Worm (Caenorhabditis elegans) whole organism, L4/young adult: Measurements from ENCODE around the gene rev-1.

ENCODE experiments used
- W03F9.2 ChIP-seq: fragments of 150-350 bp; optimal IDR thresholded peaks from 2 replicates; lab custom pipeline; 2014; ENCODE audit warnings: missing biosample characterization, missing genetic modification characterization
- dao-5 ChIP-seq: sonication (generic microtip); optimal IDR thresholded peaks from 2 replicates; lab custom pipeline; 2016; ENCODE audit warnings: missing genotype, missing genetic modification characterization, moderate library complexity, missing compliant biosample characterization
- him-1 ChIP-seq: sonication (generic microtip); optimal IDR thresholded peaks from 2 replicates; lab custom pipeline; 2016; ENCODE audit warnings: missing genotype, missing genetic modification reagents, missing genetic modification characterization, missing compliant biosample characterization

DNA sequence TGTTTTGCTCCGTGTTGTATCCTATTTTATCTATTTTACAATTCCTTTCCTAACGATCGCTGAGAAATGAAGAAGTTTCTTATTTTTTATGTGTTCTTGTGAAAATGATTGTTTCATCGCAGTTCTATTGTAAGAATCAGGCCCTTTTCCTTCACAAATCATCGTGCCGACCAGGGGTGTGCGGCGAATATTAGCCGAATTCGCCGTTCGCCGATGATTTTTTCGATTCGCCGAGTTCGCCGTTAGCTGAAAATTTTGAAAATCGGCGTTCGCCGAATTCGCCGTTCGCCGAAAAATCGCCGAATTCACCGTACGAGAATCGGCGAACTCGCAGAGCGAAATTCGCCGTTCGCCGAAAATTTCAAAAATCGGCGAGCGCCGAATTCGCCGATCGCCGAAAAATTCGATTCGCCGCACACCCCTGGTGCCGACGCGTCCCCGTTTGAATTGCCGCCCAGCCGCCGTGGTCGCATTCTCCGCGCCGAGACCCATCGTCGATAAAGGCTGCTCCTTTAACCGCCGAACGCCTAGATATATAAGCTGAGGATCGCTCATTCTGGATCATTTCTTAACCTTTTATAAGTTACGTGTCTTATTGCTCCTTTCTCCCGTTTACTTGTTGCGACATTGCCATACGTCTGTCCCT is 36.8 kb upstream of the rev-1 start:
- TF ChIP-seq him-1 (no peak), W03F9.2 (no peak), dao-5 (tag; lab: Kevin White, UChicago) (no peak)
